Worm (Caenorhabditis elegans) whole organism, late embryonic: ENCODE data around the gene F07E5.9.

Experiments
- tbx-2 ChIP-seq: sonication (generic microtip); optimal IDR thresholded peaks from 2 replicates; lab custom pipeline; 2016; ENCODE audit warnings: missing genetic modification characterization, missing compliant biosample characterization
- unc-86 ChIP-seq: sonication (generic microtip); optimal IDR thresholded peaks from 2 replicates; lab custom pipeline; 2016; ENCODE audit warnings: missing genetic modification characterization, missing compliant biosample characterization

DNA sequence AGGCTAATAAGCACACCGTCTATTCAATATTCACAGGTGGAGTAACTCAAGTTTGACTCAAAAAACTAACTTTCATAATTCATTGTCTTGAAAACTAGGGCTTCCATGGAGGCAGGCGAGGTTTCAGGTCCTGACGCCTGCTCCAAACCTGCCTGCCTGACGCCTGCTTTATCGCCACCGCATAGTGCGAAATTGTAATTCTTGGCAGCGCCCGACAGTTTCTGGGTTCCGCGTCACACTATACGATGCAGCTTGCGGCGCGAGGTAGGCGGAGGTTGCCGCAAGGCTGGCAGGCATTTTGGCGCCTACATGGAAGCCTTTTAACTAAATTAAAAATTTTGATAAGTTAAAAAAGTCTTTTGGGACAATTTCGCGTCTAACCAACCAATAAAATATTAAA is 6.9 kb upstream of the F07E5.9 start:
- no peak for TF ChIP-seq unc-86 (tag; lab: Kevin White, UChicago)
- TF ChIP-seq tbx-2 (tag; lab: Kevin White, UChicago), result no peak
